Fruit fly (Drosophila melanogaster) whole organism, embryonic: ENCODE results near the gene MRG15.
A peak's percentile ranks its signal among the peaks of the same experiment; 100 is the strongest.

ENCODE experiments used
- Atf3 ChIP-seq: fragments of 200-800 bp; sonication (Bioruptor generic); optimal IDR thresholded peaks from 3 replicates; lab custom pipeline; 2016; ENCODE audit warnings: missing biosample characterization, missing genetic modification characterization
- CG10565 ChIP-seq: fragments of 200-800 bp; sonication (Bioruptor generic); optimal IDR thresholded peaks from 3 replicates; lab custom pipeline; 2016; ENCODE audit warnings: missing biosample characterization, mild to moderate bottlenecking, missing genetic modification characterization
- CG1233 ChIP-seq: fragments of 200-800 bp; sonication (Bioruptor generic); optimal IDR thresholded peaks from 4 replicates; lab custom pipeline; 2018; ENCODE audit warnings: missing biosample characterization, mild to moderate bottlenecking, missing genetic modification characterization
- CG13775 ChIP-seq: fragments of 200-800 bp; sonication (Bioruptor generic); optimal IDR thresholded peaks from 3 replicates; lab custom pipeline; 2017; ENCODE audit warnings: missing biosample characterization, mild to moderate bottlenecking, missing genetic modification characterization
- CG14965 ChIP-seq: fragments of 200-800 bp; sonication (Bioruptor generic); optimal IDR thresholded peaks from 2 replicates; lab custom pipeline; 2016; ENCODE audit warnings: missing biosample characterization, missing genetic modification characterization, borderline replicate concordance
- CG15514 ChIP-seq: fragments of 200-800 bp; sonication (Bioruptor generic); optimal IDR thresholded peaks from 3 replicates; lab custom pipeline; 2017; ENCODE audit warnings: missing biosample characterization, missing genetic modification characterization, mild to moderate bottlenecking, moderate library complexity, missing genetic modification reagents
- CG16863 ChIP-seq: fragments of 200-800 bp; sonication (Bioruptor generic); optimal IDR thresholded peaks from 3 replicates; lab custom pipeline; 2016; ENCODE audit warnings: missing biosample characterization, missing genetic modification characterization
- CG18619 ChIP-seq: fragments of 200-800 bp; sonication (Bioruptor generic); optimal IDR thresholded peaks from 3 replicates; lab custom pipeline; 2017; ENCODE audit warnings: missing biosample characterization, mild to moderate bottlenecking, missing genetic modification characterization
- CG2202 ChIP-seq: fragments of 200-800 bp; sonication (Bioruptor generic); optimal IDR thresholded peaks from 2 replicates; lab custom pipeline; 2018; ENCODE audit warnings: missing biosample characterization, mild to moderate bottlenecking, missing genetic modification characterization
- CG31441 ChIP-seq: fragments of 200-800 bp; sonication (Bioruptor generic); IDR thresholded peaks from 2 replicates; pipeline ENCODE4 v1.3.6; 2022; ENCODE audit warnings: missing biosample characterization, missing genetic modification characterization
- CG3281 ChIP-seq: fragments of 200-800 bp; sonication (Bioruptor generic); optimal IDR thresholded peaks from 3 replicates; lab custom pipeline; 2017; ENCODE audit warnings: missing biosample characterization, mild to moderate bottlenecking, missing genetic modification characterization
- CG3995 ChIP-seq: fragments of 200-800 bp; sonication (Bioruptor generic); optimal IDR thresholded peaks from 3 replicates; lab custom pipeline; 2016; ENCODE audit warnings: missing biosample characterization, missing genetic modification characterization
- CG4404 ChIP-seq: fragments of 200-800 bp; sonication (Bioruptor generic); IDR thresholded peaks from 2 replicates; pipeline ENCODE4 v1.3.6; 2022; ENCODE audit warnings: missing biosample characterization, missing genetic modification characterization
- CG4617 ChIP-seq: fragments of 200-800 bp; sonication (Bioruptor generic); optimal IDR thresholded peaks from 3 replicates; lab custom pipeline; 2016; ENCODE audit warnings: missing biosample characterization, missing genetic modification characterization, borderline replicate concordance
- CG5245 ChIP-seq: fragments of 200-800 bp; sonication (Bioruptor generic); optimal IDR thresholded peaks from 3 replicates; lab custom pipeline; 2016; ENCODE audit warnings: missing biosample characterization, missing genetic modification characterization
- CG6272 ChIP-seq: fragments of 200-800 bp; sonication (Bioruptor generic); IDR thresholded peaks from 2 replicates; pipeline ENCODE4 v1.3.6; 2022; ENCODE audit warnings: missing biosample characterization, missing genetic modification characterization
- CTCF ChIP-seq: fragments of 200-800 bp; sonication (Bioruptor generic); optimal IDR thresholded peaks from 2 replicates; lab custom pipeline; 2017; ENCODE audit warnings: missing biosample characterization, mild to moderate bottlenecking, missing genetic modification characterization, moderate library complexity
- Chrac-16 ChIP-seq: fragments of 200-800 bp; sonication (Bioruptor generic); optimal IDR thresholded peaks from 3 replicates; lab custom pipeline; 2016; ENCODE audit warnings: missing biosample characterization, missing genetic modification characterization
- Deaf1 ChIP-seq: fragments of 200-800 bp; optimal IDR thresholded peaks from 3 replicates; lab custom pipeline; 2019; ENCODE audit warnings: missing biosample characterization, mild to moderate bottlenecking, missing genetic modification characterization, moderate library complexity
- Doc2 ChIP-seq: fragments of 200-800 bp; sonication (Bioruptor generic); IDR thresholded peaks from 2 replicates; pipeline ENCODE4 v1.3.6; 2022; ENCODE audit warnings: missing biosample characterization, missing genetic modification characterization
- E2f1 ChIP-seq: fragments of 200-800 bp; sonication (Bioruptor generic); IDR thresholded peaks from 2 replicates; pipeline ENCODE4 v1.3.6; 2022; ENCODE audit warnings: missing biosample characterization, missing genetic modification characterization
- Fer1 ChIP-seq: fragments of 200-800 bp; sonication (Bioruptor generic); optimal IDR thresholded peaks from 2 replicates; lab custom pipeline; 2017; ENCODE audit warnings: missing biosample characterization, mild to moderate bottlenecking, missing genetic modification characterization
- Fer2 ChIP-seq: fragments of 200-800 bp; sonication (Bioruptor generic); optimal IDR thresholded peaks from 2 replicates; lab custom pipeline; 2018; ENCODE audit warnings: missing biosample characterization, mild to moderate bottlenecking, missing genetic modification characterization, moderate library complexity
- H2.0 ChIP-seq: fragments of 200-800 bp; sonication (Bioruptor generic); IDR thresholded peaks from 2 replicates; pipeline ENCODE4 v1.3.6; 2022; ENCODE audit warnings: missing biosample characterization, missing genetic modification characterization
- HHEX ChIP-seq: fragments of 200-800 bp; sonication (Bioruptor generic); optimal IDR thresholded peaks from 3 replicates; lab custom pipeline; 2017; ENCODE audit warnings: missing biosample characterization, mild to moderate bottlenecking, missing genetic modification characterization, missing genetic modification reagents
- Hey ChIP-seq: fragments of 200-800 bp; sonication (Bioruptor generic); optimal IDR thresholded peaks from 3 replicates; lab custom pipeline; 2018; ENCODE audit warnings: missing biosample characterization, mild to moderate bottlenecking, missing genetic modification characterization
- Hmx ChIP-seq: fragments of 200-800 bp; sonication (Bioruptor generic); optimal IDR thresholded peaks from 2 replicates; lab custom pipeline; 2016; ENCODE audit warnings: missing biosample characterization, missing genetic modification characterization
- Myb ChIP-seq: fragments of 200-800 bp; sonication (Bioruptor generic); optimal IDR thresholded peaks from 2 replicates; lab custom pipeline; 2016; ENCODE audit warnings: missing biosample characterization, missing genetic modification characterization
- NFAT ChIP-seq: fragments of 200-800 bp; sonication (Bioruptor generic); IDR thresholded peaks from 2 replicates; pipeline ENCODE4 v1.3.6; 2022; ENCODE audit warnings: missing biosample characterization, missing genetic modification characterization
- Nf-YA ChIP-seq: fragments of 200-800 bp; sonication (Bioruptor generic); IDR thresholded peaks from 2 replicates; pipeline ENCODE4 v1.3.6; 2022; ENCODE audit warnings: missing biosample characterization, missing genetic modification characterization
- Nf-YB ChIP-seq: fragments of 200-800 bp; sonication (Bioruptor generic); optimal IDR thresholded peaks from 3 replicates; lab custom pipeline; 2019; ENCODE audit warnings: missing biosample characterization, mild to moderate bottlenecking, missing genetic modification characterization, moderate library complexity
- Scr ChIP-seq: fragments of 200-800 bp; sonication (Bioruptor generic); IDR thresholded peaks from 2 replicates; pipeline ENCODE4 v1.3.6; 2022; ENCODE audit warnings: missing biosample characterization, missing genetic modification characterization; ENCODE audit not compliant: partially characterized antibody
- Ssrp ChIP-seq: fragments of 200-800 bp; sonication (Bioruptor generic); optimal IDR thresholded peaks from 2 replicates; lab custom pipeline; 2018; ENCODE audit warnings: missing biosample characterization, mild to moderate bottlenecking, missing genetic modification characterization, moderate library complexity
- Tbp ChIP-seq: fragments of >200 bp; optimal IDR thresholded peaks from 2 replicates; lab custom pipeline; 2018; ENCODE audit warnings: missing biosample characterization, missing genetic modification characterization
- bcd ChIP-seq: fragments of 200-800 bp; sonication (Bioruptor generic); optimal IDR thresholded peaks from 2 replicates; lab custom pipeline; 2017; ENCODE audit warnings: missing biosample characterization, mild to moderate bottlenecking, missing genetic modification characterization
- corto ChIP-seq: fragments of 200-800 bp; sonication (Bioruptor generic); optimal IDR thresholded peaks from 2 replicates; lab custom pipeline; 2016; ENCODE audit warnings: missing biosample characterization, mild to moderate bottlenecking, missing genetic modification characterization, moderate library complexity
- da ChIP-seq: fragments of 200-800 bp; sonication (Bioruptor generic); optimal IDR thresholded peaks from 2 replicates; lab custom pipeline; 2016; ENCODE audit warnings: missing biosample characterization, missing genetic modification characterization
- dpn ChIP-seq, 2 experiments: fragments of 200-800 bp; sonication (Bioruptor generic); optimal IDR thresholded peaks; 3 replicates each; lab custom pipeline; 2016; ENCODE audit warnings: missing biosample characterization in 2 of 2, missing genetic modification characterization in 2 of 2
- dysf ChIP-seq: fragments of 200-800 bp; sonication (Bioruptor generic); IDR thresholded peaks from 3 replicates; pipeline ENCODE4 v1.3.6; 2022; ENCODE audit warnings: missing biosample characterization, missing genetic modification characterization
- grn ChIP-seq: fragments of 200-800 bp; sonication (Bioruptor generic); optimal IDR thresholded peaks from 3 replicates; lab custom pipeline; 2017; ENCODE audit warnings: missing biosample characterization, missing genetic modification characterization
- hb ChIP-seq: fragments of 200-800 bp; sonication (Bioruptor generic); IDR thresholded peaks from 3 replicates; pipeline ENCODE4 v1.3.6; 2022; ENCODE audit warnings: missing biosample characterization, missing genetic modification characterization; ENCODE audit not compliant: partially characterized antibody
- kah ChIP-seq: fragments of 200-800 bp; sonication (Bioruptor generic); optimal IDR thresholded peaks from 2 replicates; lab custom pipeline; 2018; ENCODE audit warnings: missing biosample characterization, mild to moderate bottlenecking, missing genetic modification characterization
- klu ChIP-seq: fragments of 200-800 bp; sonication (Bioruptor generic); IDR thresholded peaks from 2 replicates; pipeline ENCODE4 v1.3.6; 2022; ENCODE audit warnings: missing biosample characterization, missing genetic modification characterization
- nau ChIP-seq: fragments of 200-800 bp; sonication (Bioruptor generic); optimal IDR thresholded peaks from 3 replicates; lab custom pipeline; 2017; ENCODE audit warnings: missing biosample characterization, mild to moderate bottlenecking, missing genetic modification characterization, missing genetic modification reagents
- pita ChIP-seq: fragments of 200-800 bp; sonication (Bioruptor generic); optimal IDR thresholded peaks from 2 replicates; lab custom pipeline; 2017; ENCODE audit warnings: missing biosample characterization, mild to moderate bottlenecking, missing genetic modification characterization
- stc ChIP-seq: fragments of 200-800 bp; sonication (Bioruptor generic); IDR thresholded peaks from 2 replicates; pipeline ENCODE4 v1.3.6; 2022; ENCODE audit warnings: missing biosample characterization, missing genetic modification characterization
- unpg ChIP-seq: fragments of 200-800 bp; sonication (Bioruptor generic); optimal IDR thresholded peaks from 3 replicates; lab custom pipeline; 2018; ENCODE audit warnings: missing biosample characterization, mild to moderate bottlenecking, missing genetic modification characterization, moderate library complexity
- vnd ChIP-seq: fragments of 200-800 bp; sonication (Bioruptor generic); IDR thresholded peaks from 3 replicates; pipeline ENCODE4 v1.3.6; 2022; ENCODE audit warnings: missing biosample characterization, missing genetic modification characterization; ENCODE audit not compliant: partially characterized antibody
- wek ChIP-seq: fragments of 200-800 bp; sonication (Bioruptor generic); optimal IDR thresholded peaks from 3 replicates; lab custom pipeline; 2018; ENCODE audit warnings: missing biosample characterization, mild to moderate bottlenecking, missing genetic modification characterization, moderate library complexity
- z ChIP-seq: fragments of 200-800 bp; sonication (Bioruptor generic); IDR thresholded peaks from 3 replicates; pipeline ENCODE4 v1.3.6; 2022; ENCODE audit warnings: missing biosample characterization, missing genetic modification characterization

Gene MRG15

DNA sequence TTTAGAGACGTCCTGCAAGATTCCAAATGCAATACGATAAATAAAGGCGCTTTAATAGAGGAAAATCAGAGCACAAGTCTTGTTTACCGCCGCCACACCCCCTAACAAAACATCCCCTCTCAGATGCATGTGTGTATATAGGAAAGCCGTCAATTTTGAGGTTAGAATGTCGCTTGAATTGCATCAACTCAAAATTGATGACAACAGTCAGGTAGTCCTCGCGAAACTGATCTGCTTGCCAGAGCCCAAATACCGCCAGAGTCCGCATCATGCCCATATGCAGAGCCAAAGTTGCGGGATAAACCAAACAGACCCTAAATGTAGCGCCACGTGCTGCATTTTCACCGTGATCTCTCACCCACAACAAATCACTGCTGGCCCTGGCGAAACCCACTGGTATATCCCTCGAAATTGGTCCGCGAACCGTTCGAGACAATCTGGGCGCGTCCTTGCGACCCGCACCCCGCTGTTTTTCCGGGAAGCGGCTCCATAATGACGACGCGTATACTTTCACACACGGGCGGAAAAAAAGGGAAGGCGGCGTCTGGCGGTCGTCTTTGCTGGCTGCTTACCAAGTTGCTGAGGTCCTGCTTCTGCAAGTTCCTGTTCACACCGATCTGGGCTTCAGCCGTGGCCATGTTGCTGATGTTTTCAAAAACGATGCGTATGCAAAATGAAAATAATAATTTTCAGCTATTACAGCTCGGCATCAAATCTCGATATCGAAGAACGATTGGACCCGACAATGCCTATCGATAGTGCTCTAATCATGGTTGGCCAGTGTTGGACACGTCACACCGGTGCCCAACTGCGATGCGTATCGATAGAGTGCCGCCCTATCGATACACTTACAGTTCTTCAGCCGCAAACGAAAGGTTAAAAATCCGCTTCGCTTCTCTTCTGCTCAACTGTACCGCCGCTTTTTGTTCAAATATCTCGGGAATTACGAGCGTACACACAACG lies 14.9 kb downstream of the MRG15 start, which contains the start of the genes eIF2gamma and Set (continued):
- TF ChIP-seq CG18619 (GFP tag; lab: Kevin White, UChicago) (no peak), E2f1 (GFP tag; lab: Robert Waterston, UW) (no peak), CG4404 (no peak), CG3995 (peak; percentile 78), Nf-YA (no peak), CTCF (GFP tag; lab: Kevin White, UChicago) (no peak), Myb (GFP tag; lab: Kevin White, UChicago) (peak; percentile 59), wek (GFP tag; lab: Kevin White, UChicago) (no peak), H2.0 (GFP tag; lab: Robert Waterston, UW) (no peak), hb (GFP tag; lab: Robert Waterston, UW) (peak; percentile 98), dpn (GFP tag; optimal IDR thresholded peaks at IDR 0.05; lab: Kevin White, UChicago) (peak in 1 of 2 experiments; percentile 66), Doc2 (GFP tag; lab: Robert Waterston, UW) (no peak), CG3281 (no peak), CG15514 (GFP tag; lab: Kevin White, UChicago) (peak; percentile 80), unpg (GFP tag; lab: Kevin White, UChicago) (no peak), CG31441 (no peak), klu (GFP tag; lab: Robert Waterston, UW) (no peak), Ssrp (tag; lab: Kevin White, UChicago) (no peak), Hey (tag; lab: Kevin White, UChicago) (no peak), Hmx (GFP tag; lab: Kevin White, UChicago) (no peak), bcd (GFP tag; lab: Kevin White, UChicago) (no peak), HHEX (no peak), corto (GFP tag; lab: Kevin White, UChicago) (no peak), nau (GFP tag; lab: Kevin White, UChicago) (no peak), Chrac-16 (GFP tag; lab: Kevin White, UChicago) (no peak), CG14965 (GFP tag; lab: Kevin White, UChicago) (no peak), CG2202 (tag; lab: Kevin White, UChicago) (no peak), pita (GFP tag; lab: Kevin White, UChicago) (no peak), dysf (GFP tag; lab: Robert Waterston, UW) (peak; percentile 44; the same call in 1 of the 3 replicates), kah (GFP tag; lab: Kevin White, UChicago) (no peak), NFAT (GFP tag; lab: Robert Waterston, UW) (peak; percentile 66), CG4617 (GFP tag; lab: Kevin White, UChicago) (peak; percentile 57), Scr (GFP tag; lab: Robert Waterston, UW) (peak; percentile 95), Fer1 (GFP tag; lab: Kevin White, UChicago) (peak; percentile 20), CG16863 (GFP tag; lab: Kevin White, UChicago) (no peak), Deaf1 (tag; lab: Kevin White, UChicago) (no peak), Tbp (GFP tag; lab: Kevin White, UChicago) (peak; percentile 17), z (GFP tag; lab: Robert Waterston, UW) (no peak), da (no peak), CG1233 (GFP tag; lab: Kevin White, UChicago) (no peak), CG5245 (GFP tag; lab: Kevin White, UChicago) (no peak), CG10565 (GFP tag; lab: Kevin White, UChicago) (no peak), Atf3 (GFP tag; lab: Kevin White, UChicago) (peak; percentile 28), Nf-YB (GFP tag; lab: Kevin White, UChicago) (no peak), vnd (GFP tag; lab: Robert Waterston, UW) (peak; percentile 96), CG13775 (peak; percentile 11), CG6272 (GFP tag; lab: Robert Waterston, UW) (no peak), grn (GFP tag; lab: Kevin White, UChicago) (no peak), stc (GFP tag; lab: Robert Waterston, UW) (no peak), Fer2 (no peak)
